Worm (Caenorhabditis elegans) whole organism, L4 larva: ENCODE results near the gene R144.11.
"Not testable (repeated sequence)": the region's sequence is repeated elsewhere in the genome, so short reads cannot be mapped to it uniquely, and the experiment has no call there.

ENCODE experiments used
- F37D6.2 ChIP-seq: sonication (generic microtip); optimal IDR thresholded peaks from 2 replicates; lab custom pipeline; 2016; ENCODE audit warnings: mild to moderate bottlenecking, missing genetic modification characterization, missing compliant biosample characterization
- F44E2.7 ChIP-seq: fragments of 200-800 bp; sonication (Bioruptor generic); IDR thresholded peaks from 2 replicates; pipeline ENCODE4 v2.1.2; 2022; ENCODE audit warnings: missing genetic modification characterization, missing compliant biosample characterization
- F49E8.2 ChIP-seq: sonication (generic microtip); optimal IDR thresholded peaks from 2 replicates; lab custom pipeline; 2016; ENCODE audit warnings: missing compliant biosample characterization, mild to moderate bottlenecking, missing genetic modification characterization, borderline replicate concordance
- R02D3.7 ChIP-seq: fragments of 150-350 bp; sonication (generic microtip); optimal IDR thresholded peaks from 3 replicates; lab custom pipeline; 2014; ENCODE audit warnings: missing biosample characterization, missing genetic modification characterization
- T20F7.1 ChIP-seq: fragments of 200-800 bp; sonication (Bioruptor generic); optimal IDR thresholded peaks from 2 replicates; lab custom pipeline; 2018; ENCODE audit warnings: mild to moderate bottlenecking, missing genetic modification characterization, missing compliant biosample characterization
- Y48G9A.11 ChIP-seq: fragments of 200-800 bp; sonication (Bioruptor generic); IDR thresholded peaks from 2 replicates; pipeline ENCODE4 v1.3.6; 2022; ENCODE audit warnings: missing genetic modification reagents, missing genetic modification characterization, missing compliant biosample characterization
- Y5F2A.4 ChIP-seq: fragments of 200-800 bp; sonication (Bioruptor generic); optimal IDR thresholded peaks from 2 replicates; lab custom pipeline; 2018; ENCODE audit warnings: mild to moderate bottlenecking, missing genetic modification characterization, missing compliant biosample characterization
- Y75B8A.6 ChIP-seq: fragments of 200-800 bp; sonication (Bioruptor generic); IDR thresholded peaks from 2 replicates; pipeline ENCODE4 v1.3.6; 2022; ENCODE audit warnings: missing genetic modification reagents, missing genetic modification characterization, missing compliant biosample characterization
- ZK546.5 ChIP-seq, 2 experiments: sonication (generic microtip); optimal IDR thresholded peaks; 2 replicates each; lab custom pipeline; 2017; ENCODE audit warnings: missing biosample characterization in 2 of 2, missing genetic modification characterization in 2 of 2
- arid-1 ChIP-seq: fragments of 200-800 bp; sonication (Bioruptor generic); conservative IDR thresholded peaks from 2 replicates; pipeline ENCODE4 v1.3.6; 2022; ENCODE audit warnings: missing genetic modification reagents, missing genetic modification characterization, missing compliant biosample characterization
- ceh-28 ChIP-seq: fragments of 150-350 bp; optimal IDR thresholded peaks from 2 replicates; lab custom pipeline; 2014; ENCODE audit warnings: missing biosample characterization, missing genetic modification reagents, missing genetic modification characterization
- ceh-44 ChIP-seq: fragments of 200-800 bp; sonication (Bioruptor generic); IDR thresholded peaks from 2 replicates; pipeline ENCODE4 v1.3.6; 2022; ENCODE audit warnings: missing genetic modification reagents, missing genetic modification characterization, missing compliant biosample characterization
- ctbp-1 ChIP-seq: fragments of 200-800 bp; sonication (Bioruptor generic); IDR thresholded peaks from 2 replicates; pipeline ENCODE4 v1.3.6; 2022; ENCODE audit warnings: missing genetic modification reagents, missing genetic modification characterization, missing compliant biosample characterization
- daf-16 ChIP-seq, 3 experiments: sonication (generic microtip); optimal IDR thresholded peaks; 2 replicates each; lab custom pipeline; 2016 to 2017; ENCODE audit warnings: missing genetic modification characterization in 3 of 3, missing genetic modification reagents in 3 of 3, mild to moderate bottlenecking in 2 of 3, missing compliant biosample characterization in 2 of 3, missing biosample characterization in 1 of 3, moderate library complexity in 1 of 3
- daf-19 ChIP-seq: fragments of 200-800 bp; sonication (Bioruptor generic); conservative IDR thresholded peaks from 2 replicates; pipeline ENCODE4 v1.3.6; 2022; ENCODE audit warnings: missing genetic modification characterization, missing compliant biosample characterization
- dmd-6 ChIP-seq: fragments of 200-800 bp; sonication (Bioruptor generic); IDR thresholded peaks from 2 replicates; pipeline ENCODE4 v1.3.6; 2022; ENCODE audit warnings: missing genetic modification reagents, missing genetic modification characterization, missing compliant biosample characterization
- dmd-8 ChIP-seq: fragments of 200-800 bp; sonication (Bioruptor generic); IDR thresholded peaks from 2 replicates; pipeline ENCODE4 v1.3.6; 2022; ENCODE audit warnings: missing genetic modification characterization, missing compliant biosample characterization
- duxl-1 ChIP-seq: sonication (generic microtip); optimal IDR thresholded peaks from 2 replicates; lab custom pipeline; 2016; ENCODE audit warnings: mild to moderate bottlenecking, missing genetic modification characterization, moderate library complexity, missing compliant biosample characterization; ENCODE audit not compliant: poor library complexity
- fkh-10 ChIP-seq: fragments of 150-350 bp; optimal IDR thresholded peaks from 2 replicates; lab custom pipeline; 2014; ENCODE audit warnings: missing biosample characterization, missing genetic modification reagents, missing genetic modification characterization
- gei-8 ChIP-seq: fragments of 200-800 bp; sonication (Bioruptor generic); optimal IDR thresholded peaks from 2 replicates; lab custom pipeline; 2018; ENCODE audit warnings: mild to moderate bottlenecking, missing genetic modification characterization, missing compliant biosample characterization
- lim-7 ChIP-seq: fragments of 200-800 bp; sonication (Bioruptor generic); IDR thresholded peaks from 2 replicates; pipeline ENCODE4 v1.3.6; 2022; ENCODE audit warnings: missing genetic modification characterization, missing compliant biosample characterization
- lin-1 ChIP-seq: fragments of 200-800 bp; sonication (Bioruptor generic); IDR thresholded peaks from 2 replicates; pipeline ENCODE4 v1.3.6; 2022; ENCODE audit warnings: missing genetic modification reagents, missing genetic modification characterization, missing compliant biosample characterization
- lin-13 ChIP-seq: fragments of 150-350 bp; optimal IDR thresholded peaks from 2 replicates; lab custom pipeline; 2014; ENCODE audit warnings: missing biosample characterization, missing genetic modification reagents, missing genetic modification characterization
- lin-15B ChIP-seq: fragments of 150-350 bp; sonication (generic microtip); optimal IDR thresholded peaks from 3 replicates; lab custom pipeline; 2014; ENCODE audit warnings: missing biosample characterization, missing genetic modification characterization
- lin-29 ChIP-seq: fragments of 200-800 bp; sonication (Bioruptor generic); IDR thresholded peaks from 2 replicates; pipeline ENCODE4 v1.3.6; 2022; ENCODE audit warnings: missing genetic modification reagents, missing genetic modification characterization, missing compliant biosample characterization
- lin-38 ChIP-seq: fragments of 200-800 bp; sonication (Bioruptor generic); IDR thresholded peaks from 2 replicates; pipeline ENCODE4 v1.3.6; 2022; ENCODE audit warnings: missing genetic modification reagents, missing genetic modification characterization, missing compliant biosample characterization
- lsy-2 ChIP-seq, 2 experiments: fragments of 150-350 bp in 1 of 2; sonication (generic microtip) in 1 of 2; optimal IDR thresholded peaks; 2 replicates each; lab custom pipeline; 2014 to 2017; ENCODE audit warnings: missing biosample characterization in 2 of 2, missing genetic modification characterization in 2 of 2
- madf-5 ChIP-seq, 2 experiments: fragments of 200-800 bp; sonication (Bioruptor generic); IDR thresholded peaks; 2 replicates each; pipeline ENCODE4 v1.3.6; 2022; ENCODE audit warnings: missing compliant biosample characterization in 2 of 2, missing genetic modification characterization in 2 of 2
- madf-9 ChIP-seq: fragments of 200-800 bp; sonication (Bioruptor generic); conservative IDR thresholded peaks from 2 replicates; pipeline ENCODE4 v1.3.6; 2022; ENCODE audit warnings: missing genetic modification reagents, missing genetic modification characterization, missing compliant biosample characterization
- mdt-29 ChIP-seq: fragments of 200-800 bp; sonication (Bioruptor generic); IDR thresholded peaks from 2 replicates; pipeline ENCODE4 v1.3.6; 2022; ENCODE audit warnings: missing genetic modification reagents, missing genetic modification characterization, missing compliant biosample characterization
- nhr-102 ChIP-seq: sonication (generic microtip); optimal IDR thresholded peaks from 2 replicates; lab custom pipeline; 2016; ENCODE audit warnings: mild to moderate bottlenecking, missing genetic modification characterization, moderate library complexity, missing compliant biosample characterization
- nhr-11 ChIP-seq: fragments of 150-350 bp; optimal IDR thresholded peaks from 2 replicates; lab custom pipeline; 2014; ENCODE audit warnings: missing biosample characterization, missing genetic modification characterization
- nhr-48 ChIP-seq: sonication (generic microtip); optimal IDR thresholded peaks from 2 replicates; lab custom pipeline; 2016; ENCODE audit warnings: mild to moderate bottlenecking, missing genetic modification characterization, missing compliant biosample characterization
- nhr-6 ChIP-seq: fragments of 150-350 bp; optimal IDR thresholded peaks from 2 replicates; lab custom pipeline; 2014; ENCODE audit warnings: missing biosample characterization, missing genetic modification characterization
- nhr-76 ChIP-seq: fragments of 150-350 bp; optimal IDR thresholded peaks from 2 replicates; lab custom pipeline; 2014; ENCODE audit warnings: missing biosample characterization, missing genetic modification characterization
- snpc-1.2 ChIP-seq: fragments of 200-800 bp; sonication (Bioruptor generic); IDR thresholded peaks from 2 replicates; pipeline ENCODE4 v1.3.6; 2022; ENCODE audit warnings: missing genetic modification reagents, missing genetic modification characterization, missing compliant biosample characterization

The R144.11 gene

DNA sequence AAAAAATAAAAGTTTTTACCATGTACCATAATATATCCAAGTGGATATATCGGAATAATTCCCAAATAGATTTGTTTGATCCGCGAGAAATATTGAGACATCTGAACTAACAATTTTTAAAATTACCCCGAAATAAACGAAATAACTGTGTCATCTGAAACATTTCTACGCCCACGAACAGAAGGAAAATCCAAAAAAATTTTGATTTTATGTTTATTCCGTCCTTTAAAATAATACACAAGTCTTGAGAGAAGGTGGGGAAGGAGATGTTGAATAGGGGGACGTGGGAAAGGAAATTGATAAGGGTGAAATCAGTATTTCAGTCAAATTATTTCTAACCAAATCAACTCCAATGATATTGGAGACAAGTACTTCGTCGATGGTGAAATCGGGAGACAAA, at the start of gene R144.11:
Gene R144.11, minus strand, starts transcription at position 101 of the 400 bp plus-strand sequence.
- TF ChIP-seq F44E2.7 (GFP tag; lab: Robert Waterston, UW): no peak
- TF ChIP-seq lim-7 (GFP tag; lab: Robert Waterston, UW): no peak
- no peak for TF ChIP-seq nhr-76
- no peak for TF ChIP-seq nhr-11
- no peak for TF ChIP-seq lin-38 (GFP tag; lab: Robert Waterston, UW)
- no peak for TF ChIP-seq ceh-28 (tag; lab: Kevin White, UChicago)
- TF ChIP-seq lin-1 (GFP tag; lab: Robert Waterston, UW): no peak
- no peak for TF ChIP-seq arid-1 (GFP tag; lab: Robert Waterston, UW)

DNA sequence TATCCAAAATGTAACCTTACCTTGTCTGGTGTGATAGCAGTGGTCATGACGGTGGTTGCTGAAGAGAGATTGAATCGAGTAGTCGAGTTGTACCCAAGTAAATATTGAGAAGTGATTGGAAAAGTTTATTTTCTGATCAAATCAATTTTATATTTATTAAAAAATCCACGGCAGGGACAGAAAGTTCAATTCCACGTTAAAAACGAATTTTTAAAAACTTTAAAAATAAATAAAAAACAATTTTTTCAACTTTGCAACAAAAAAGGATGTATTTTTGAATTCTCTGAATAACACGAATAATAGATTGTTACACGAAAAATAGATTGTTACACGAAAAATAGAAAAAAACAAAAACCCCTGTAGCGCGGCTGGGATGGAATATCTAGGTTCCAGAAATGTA, 47.1 kb upstream of the R144.11 start, which contains the start of gene C45G9.9:
Gene C45G9.9, minus strand, starts transcription at position 101 of the 400 bp plus-strand sequence.
- TF ChIP-seq Y75B8A.6, mdt-29, dmd-6 (GFP tag; lab: Robert Waterston, UW): not testable (repeated sequence)

DNA sequence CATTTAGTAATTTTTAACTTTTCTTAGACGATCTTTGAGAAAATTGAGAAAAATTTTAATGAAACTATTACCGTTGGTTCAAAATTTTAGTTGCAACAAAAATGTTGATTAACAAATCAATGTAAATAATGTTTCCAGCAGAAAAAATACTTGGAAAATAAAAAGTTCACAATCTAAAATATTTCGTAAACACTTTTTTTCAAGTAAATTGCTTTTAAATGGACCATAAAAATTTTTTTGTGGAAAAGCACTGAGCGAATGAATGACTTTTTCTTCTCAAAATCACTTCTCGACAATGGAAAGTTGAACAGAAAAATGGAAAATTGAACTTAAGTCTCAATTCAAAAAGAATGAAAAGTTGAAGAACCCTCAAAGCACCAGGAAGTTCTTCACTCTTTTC, 44.9 kb upstream of the R144.11 start, which contains the start of gene C45G9.8:
Gene C45G9.8, minus strand, starts transcription at position 101 of the 400 bp plus-strand sequence.
- TF ChIP-seq daf-16 (GFP tag; optimal IDR thresholded peaks at IDR 0.05; lab: Kevin White, UChicago) (no peak), daf-16 (tag; optimal IDR thresholded peaks at IDR 0.05; lab: Kevin White, UChicago) (no peak), nhr-6 (no peak), lin-15B (tag; lab: Kevin White, UChicago) (no peak), fkh-10 (GFP tag; lab: Kevin White, UChicago) (no peak), Y48G9A.11 (no peak), nhr-102 (tag; lab: Kevin White, UChicago) (no peak), ZK546.5 (tag; optimal IDR thresholded peaks at IDR 0.05; lab: Kevin White, UChicago) (no peak), gei-8 (GFP tag; lab: Kevin White, UChicago) (no peak), R02D3.7 (tag; lab: Kevin White, UChicago) (no peak), lin-29 (GFP tag; lab: Robert Waterston, UW) (no peak), madf-9 (GFP tag; lab: Robert Waterston, UW) (no peak), Y5F2A.4 (GFP tag; lab: Kevin White, UChicago) (no peak), madf-5 (GFP tag; IDR thresholded peaks at IDR 0.05; lab: Robert Waterston, UW) (no peak), snpc-1.2 (GFP tag; lab: Robert Waterston, UW) (no peak), F37D6.2 (tag; lab: Kevin White, UChicago) (no peak), nhr-48 (tag; lab: Kevin White, UChicago) (no peak), F49E8.2 (no peak), daf-19 (no peak), lin-13 (GFP tag; lab: Kevin White, UChicago) (no peak)

DNA sequence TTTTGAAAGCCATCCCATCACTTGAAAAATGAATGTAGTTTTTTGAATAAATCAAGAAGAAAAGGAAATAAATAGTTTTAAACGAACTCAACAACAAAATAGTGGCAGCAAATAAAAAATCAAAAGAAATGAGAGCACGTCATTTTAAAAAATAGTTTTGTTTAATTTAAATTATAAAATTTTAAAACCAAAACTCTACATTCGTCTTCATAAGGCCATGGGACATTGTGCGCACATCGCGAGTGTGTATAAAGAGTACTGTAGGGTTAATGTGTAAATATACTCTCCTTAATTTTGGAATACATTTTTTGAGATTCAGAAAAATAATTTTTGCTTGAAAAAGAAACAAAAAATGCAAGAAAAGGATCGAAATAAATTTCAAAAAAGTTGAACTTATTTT, 43.3 kb upstream of the R144.11 start, which contains the start of gene C45G9.15:
Gene C45G9.15, minus strand, starts transcription at position 101 of the 400 bp plus-strand sequence.
- TF ChIP-seq T20F7.1 (GFP tag; lab: Kevin White, UChicago): no peak
- no peak for TF ChIP-seq dmd-8 (GFP tag; lab: Robert Waterston, UW)
- no peak for TF ChIP-seq duxl-1 (tag; lab: Kevin White, UChicago)
- TF ChIP-seq ctbp-1: no peak
- TF ChIP-seq lsy-2 (tag; optimal IDR thresholded peaks at IDR 0.05; lab: Kevin White, UChicago): no peak
- TF ChIP-seq snpc-1.2 (GFP tag; lab: Robert Waterston, UW): no peak
- TF ChIP-seq ceh-44 (GFP tag; lab: Robert Waterston, UW): no peak
- TF ChIP-seq, all 104 proteins: peak for 0
